Worm (Caenorhabditis elegans): ENCODE data around the gene ZK688.11.

Gene ZK688.11

DNA sequence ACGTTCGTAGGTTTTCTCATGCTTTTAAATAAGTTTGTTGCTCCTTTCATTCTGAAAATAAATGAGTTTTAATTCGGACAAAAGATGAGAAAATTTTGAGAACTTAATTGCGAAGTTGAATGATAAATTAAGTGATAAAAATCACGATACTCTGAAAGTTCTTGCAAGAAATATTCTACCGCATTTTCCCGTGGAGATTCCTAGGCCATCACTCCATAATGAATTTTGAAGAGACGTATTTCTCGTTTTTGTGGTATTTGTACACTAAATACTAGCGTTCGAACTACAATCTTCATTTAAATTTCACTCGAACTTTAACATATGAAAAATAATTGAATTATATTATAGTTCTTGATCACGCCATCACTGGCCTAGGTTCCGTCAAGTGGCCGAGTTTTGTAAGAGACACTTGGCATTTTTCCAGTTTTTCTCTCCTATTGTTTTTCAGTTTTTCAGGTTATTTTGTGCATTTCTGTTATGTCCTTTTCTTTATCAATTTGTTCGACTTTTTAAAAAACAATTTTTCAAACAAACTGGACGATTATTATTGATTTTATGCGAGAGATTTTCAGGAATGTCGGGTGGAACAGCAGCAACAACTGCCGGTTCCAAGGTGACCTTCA, 26.2 kb downstream of the ZK688.11 start, which contains the start of the genes coq-5 and ufm-1:
Gene coq-5 (minus strand): TSS at position 51 of the 623 bp plus-strand sequence.
Gene ufm-1 (plus strand): TSS at position 573 of the 623 bp plus-strand sequence.
- TF ChIP-seq unc-62 (GFP tag; optimal IDR thresholded peaks at IDR 0.05): no peak

DNA sequence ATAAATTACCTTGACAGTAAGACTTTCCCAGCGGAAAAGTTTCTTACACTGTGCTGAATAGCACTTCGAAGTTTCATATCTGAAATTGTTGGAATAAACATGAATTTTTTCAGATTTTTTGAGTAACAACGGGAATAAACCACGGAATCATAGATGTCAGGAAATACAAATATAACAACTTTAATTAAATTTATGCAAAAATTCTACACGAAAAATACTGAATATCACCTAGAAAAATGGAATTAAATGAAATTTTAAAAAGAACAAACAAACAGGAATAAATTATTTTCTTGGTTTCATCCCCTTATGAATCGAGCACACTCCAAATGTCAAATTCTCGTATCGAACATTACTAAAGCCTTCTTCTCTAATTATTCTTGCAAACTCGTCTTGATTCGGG, 27.6 kb downstream of the ZK688.11 start, which contains the start of gene tag-307:
Gene tag-307 (minus strand): TSS at position 101 of the 400 bp plus-strand sequence.
- no peak for TF ChIP-seq unc-62 (GFP tag; optimal IDR thresholded peaks at IDR 0.05)

ce11 chrIII:7855468-7855867, 29.3 kb downstream of the ZK688.11 start:
- no peak for TF ChIP-seq unc-62 (GFP tag; optimal IDR thresholded peaks at IDR 0.05)

DNA sequence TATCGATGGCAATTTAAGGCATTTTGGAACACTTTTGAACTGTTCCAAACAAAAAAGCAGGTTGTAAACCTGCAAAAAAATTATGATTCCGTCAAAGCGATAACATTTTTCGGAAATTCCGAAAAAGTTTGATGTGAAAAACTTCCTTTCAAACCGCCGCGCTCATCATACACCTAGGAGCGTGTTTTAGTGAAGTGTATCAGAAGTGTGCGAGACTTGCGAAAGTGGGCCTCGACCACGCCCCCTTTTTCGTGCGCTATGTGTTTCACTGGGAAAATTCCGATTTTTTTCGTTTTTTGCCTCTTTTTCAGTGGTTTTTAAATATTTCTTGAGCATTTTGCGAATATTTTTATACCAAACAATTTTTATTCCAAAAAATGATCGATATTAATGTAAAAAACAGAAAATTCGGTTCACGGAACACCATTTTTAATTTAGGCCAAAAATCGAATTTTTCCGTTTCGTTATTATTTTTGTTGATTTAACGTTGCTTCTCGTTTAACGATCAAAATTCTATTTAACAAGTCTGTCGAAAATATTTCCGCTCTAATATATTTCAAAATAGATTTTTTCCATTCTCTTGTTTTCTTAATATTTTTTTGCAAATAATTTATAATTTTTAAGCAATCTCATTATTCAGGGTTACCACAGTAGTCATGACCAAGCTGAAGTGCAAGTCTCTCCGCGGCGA, 30.1 kb downstream of the ZK688.11 start, which contains the start of gene rpl-35:
Gene rpl-35 (plus strand): TSS at position 641 of the 691 bp plus-strand sequence.
- TF ChIP-seq unc-62 (GFP tag; optimal IDR thresholded peaks at IDR 0.05): peak; percentile 38

DNA sequence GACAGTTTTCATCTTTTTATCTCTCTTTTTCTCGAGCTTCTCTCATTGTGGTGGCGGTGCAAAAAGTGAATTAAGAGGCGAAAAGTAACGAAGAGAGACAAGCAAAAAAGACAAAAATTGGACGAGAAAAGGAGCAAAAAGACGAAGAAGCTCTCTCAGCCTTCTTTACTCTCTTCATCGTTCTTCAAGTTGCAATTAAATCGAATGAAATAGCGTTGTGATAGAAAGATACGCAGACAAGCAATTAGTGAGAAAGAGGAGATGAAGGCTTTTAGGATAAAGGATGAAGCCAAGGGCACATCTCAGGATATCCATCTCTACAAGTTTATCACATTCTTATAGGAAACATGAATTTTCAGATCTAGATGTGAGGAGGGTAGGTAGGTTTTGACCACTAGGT, 36.6 kb downstream of the ZK688.11 start:
- TF ChIP-seq unc-62 (GFP tag; optimal IDR thresholded peaks at IDR 0.05): no peak

ce11 chrIII:7843536-7843935, 41.2 kb downstream of the ZK688.11 start, which contains the start of gene ZK652.8:
Gene ZK652.8, minus strand, starts transcription at chrIII:7843636.
- TF ChIP-seq unc-62 (GFP tag; optimal IDR thresholded peaks at IDR 0.05): no peak

ce11 chrIII:7838907-7839642, 45.7 kb downstream of the ZK688.11 start, which contains the start of gene ceh-23:
Gene ceh-23, plus strand, starts transcription at chrIII:7839592.
- no peak for TF ChIP-seq unc-62 (GFP tag; optimal IDR thresholded peaks at IDR 0.05)

ce11 chrIII:7837567-7837966, 47.2 kb downstream of the ZK688.11 start:
- TF ChIP-seq unc-62 (GFP tag; optimal IDR thresholded peaks at IDR 0.05): no peak

- TF ChIP-seq unc-62 (GFP tag; optimal IDR thresholded peaks at IDR 0.05): no peak
Observed at ce11 chrIII:7835684-7836083, 49.1 kb downstream of the ZK688.11 start.

ce11 chrIII:7834848-7835247, 49.9 kb downstream of the ZK688.11 start:
- TF ChIP-seq unc-62 (GFP tag; optimal IDR thresholded peaks at IDR 0.05): no peak
